Worm (Caenorhabditis elegans): ENCODE results near the gene K08B12.3.

ce11 chrV:6232886-6233285 is 2.1 kb upstream of the K08B12.3 start:
- TF ChIP-seq nhr-11 (tag; optimal IDR thresholded peaks at IDR 0.05) (no peak), lin-39 (tag; optimal IDR thresholded peaks at IDR 0.05) (no peak), nhr-77 (tag; optimal IDR thresholded peaks at IDR 0.05) (no peak), fos-1 (tag; optimal IDR thresholded peaks at IDR 0.05) (no peak), elt-3 (tag; optimal IDR thresholded peaks at IDR 0.05) (no peak), unc-62 (GFP tag; optimal IDR thresholded peaks at IDR 0.05) (no peak), unc-39 (tag; optimal IDR thresholded peaks at IDR 0.05) (no peak), nhr-10 (tag; optimal IDR thresholded peaks at IDR 0.05) (no peak), ztf-11 (tag; optimal IDR thresholded peaks at IDR 0.05) (no peak), crh-2 (tag; optimal IDR thresholded peaks at IDR 0.05) (no peak), skn-1 (tag; optimal IDR thresholded peaks at IDR 0.05) (no peak), ama-1 (optimal IDR thresholded peaks at IDR 0.05) (no peak), mdl-1 (tag; optimal IDR thresholded peaks at IDR 0.05) (no peak)
